Worm (Caenorhabditis elegans): ENCODE results near the gene B0222.1.

DNA sequence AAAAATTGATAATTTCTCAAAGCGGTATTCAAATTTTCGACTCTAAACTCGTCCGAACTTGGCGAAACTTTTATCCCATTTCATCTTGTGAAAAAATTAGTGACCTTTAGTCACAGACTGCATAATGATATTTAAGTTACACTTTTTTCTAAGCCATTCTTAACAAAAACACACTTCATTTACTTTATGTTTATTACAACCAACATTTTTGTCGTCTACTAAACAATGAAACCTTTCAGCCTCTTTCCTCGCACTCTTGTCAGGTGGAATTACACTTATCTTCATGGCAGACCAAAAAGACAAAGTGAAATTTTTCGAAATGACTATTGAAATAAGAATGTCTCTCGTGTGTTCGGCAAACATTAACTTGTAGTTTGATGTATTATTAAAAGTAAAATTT is 29.8 kb downstream of the B0222.1 start:
- no peak for TF ChIP-seq Y55F3AM.14 (GFP tag; optimal IDR thresholded peaks at IDR 0.05)
- TF ChIP-seq nhr-237 (tag; optimal IDR thresholded peaks at IDR 0.05): no peak
- TF ChIP-seq blmp-1 (tag; optimal IDR thresholded peaks at IDR 0.05; ENCODE audit: insufficient read depth): peak; percentile 0
- TF ChIP-seq egl-27 (tag; optimal IDR thresholded peaks at IDR 0.05): no peak
- TF ChIP-seq ama-1 (optimal IDR thresholded peaks at IDR 0.05): peak; percentile 93
- TF ChIP-seq ztf-11 (tag; optimal IDR thresholded peaks at IDR 0.05): no peak
- no peak for TF ChIP-seq lsy-2 (tag; optimal IDR thresholded peaks at IDR 0.05)
- no peak for TF ChIP-seq lin-39 (tag; optimal IDR thresholded peaks at IDR 0.05)
- TF ChIP-seq ceh-82 (tag; optimal IDR thresholded peaks at IDR 0.05): no peak
- TF ChIP-seq dmd-4 (tag; optimal IDR thresholded peaks at IDR 0.05): no peak
- TF ChIP-seq skn-1 (tag; optimal IDR thresholded peaks at IDR 0.05): no peak
